Worm (Caenorhabditis elegans) whole organism, dauer: Measurements from ENCODE around the gene toe-2.

Experiments used
- unc-62 ChIP-seq: sonication (generic microtip); optimal IDR thresholded peaks from 2 replicates; lab custom pipeline; 2017; ENCODE audit warnings: missing biosample characterization, missing genetic modification reagents, missing genetic modification characterization

The toe-2 gene

ce11 chrII:6493709-6494326, 27.4 kb downstream of the toe-2 start:
- TF ChIP-seq unc-62 (GFP tag; lab: Kevin White, UChicago): no peak

DNA sequence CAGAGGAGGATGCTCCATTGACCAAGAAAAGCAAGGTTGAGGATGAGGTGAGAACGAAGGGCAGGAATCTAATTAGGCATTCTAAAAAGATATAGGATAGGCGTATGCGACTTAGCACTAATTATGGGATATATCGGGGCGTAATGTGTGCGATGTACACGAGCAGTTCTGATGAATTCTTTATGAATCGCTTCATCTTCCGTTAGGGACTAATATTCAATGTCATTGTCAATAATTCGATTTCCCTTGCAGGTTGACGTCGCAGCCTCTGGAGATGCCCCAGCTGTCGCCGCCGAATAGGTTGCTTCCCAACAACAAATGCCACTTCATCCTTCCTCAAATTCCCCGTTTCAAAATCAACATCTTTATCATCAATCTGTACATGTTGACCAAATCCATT, 28.0 kb downstream of the toe-2 start:
- no peak for TF ChIP-seq unc-62 (GFP tag; lab: Kevin White, UChicago)

DNA sequence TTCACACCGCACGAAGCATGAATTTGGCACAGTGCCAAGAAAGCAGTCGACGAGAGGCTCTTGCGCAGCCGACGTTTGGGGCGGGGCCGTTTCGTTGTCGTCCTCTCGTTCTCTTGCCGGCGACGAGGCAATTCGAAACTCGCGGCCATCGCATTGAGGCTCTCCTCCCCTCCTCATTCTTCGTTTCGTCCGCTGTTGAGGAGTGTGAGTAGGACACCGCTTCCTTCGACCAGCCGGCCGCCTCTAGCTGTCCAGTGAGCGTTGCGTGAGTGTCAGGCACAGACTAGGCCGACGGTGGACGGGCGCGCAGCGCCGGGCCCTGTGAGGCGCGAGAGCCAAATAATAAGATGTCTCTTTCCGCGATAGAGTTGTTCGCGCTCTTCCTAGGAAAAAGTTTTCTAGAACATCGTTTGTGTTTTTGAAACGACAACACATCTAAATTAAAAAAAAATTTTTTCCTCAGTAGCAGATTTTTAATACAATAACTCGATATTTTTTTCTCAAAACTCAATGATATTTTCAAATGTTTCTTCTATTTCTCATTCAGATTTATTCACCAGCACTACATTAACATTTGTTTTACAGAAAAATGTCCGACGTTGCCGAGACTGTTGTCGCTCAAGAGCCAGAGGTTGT, 29.2 kb downstream of the toe-2 start, which contains the start of the genes T28D9.11 and T28D9.1:
Gene T28D9.11, minus strand, starts transcription at position 177 of the 636 bp plus-strand sequence.
Gene T28D9.1, plus strand, starts transcription at position 586 of the 636 bp plus-strand sequence.
- no peak for TF ChIP-seq unc-62 (GFP tag; lab: Kevin White, UChicago)

- no peak for TF ChIP-seq unc-62 (GFP tag; lab: Kevin White, UChicago)
Observed at ce11 chrII:6491187-6491586, 30.0 kb downstream of the toe-2 start.

ce11 chrII:6489711-6490184, 31.4 kb downstream of the toe-2 start, which contains the start of the genes snr-3 and rsp-5:
Gene snr-3, minus strand, starts transcription at chrII:6489761.
Gene rsp-5, plus strand, starts transcription at chrII:6490165.
- no peak for TF ChIP-seq unc-62 (GFP tag; lab: Kevin White, UChicago)

- no peak for TF ChIP-seq unc-62 (GFP tag; lab: Kevin White, UChicago)
Observed at ce11 chrII:6486344-6486743, 34.8 kb downstream of the toe-2 start.

- TF ChIP-seq unc-62 (GFP tag; lab: Kevin White, UChicago): no peak
Observed at ce11 chrII:6484876-6485526, 36.2 kb downstream of the toe-2 start, which contains the start of the genes lido-16 and plpp-1.2. Gene lido-16, minus strand, starts transcription at chrII:6484976. Gene plpp-1.2, plus strand, starts transcription at chrII:6485476.

- TF ChIP-seq unc-62 (GFP tag; lab: Kevin White, UChicago): no peak
Observed at ce11 chrII:6482762-6483161, 38.4 kb downstream of the toe-2 start.

DNA sequence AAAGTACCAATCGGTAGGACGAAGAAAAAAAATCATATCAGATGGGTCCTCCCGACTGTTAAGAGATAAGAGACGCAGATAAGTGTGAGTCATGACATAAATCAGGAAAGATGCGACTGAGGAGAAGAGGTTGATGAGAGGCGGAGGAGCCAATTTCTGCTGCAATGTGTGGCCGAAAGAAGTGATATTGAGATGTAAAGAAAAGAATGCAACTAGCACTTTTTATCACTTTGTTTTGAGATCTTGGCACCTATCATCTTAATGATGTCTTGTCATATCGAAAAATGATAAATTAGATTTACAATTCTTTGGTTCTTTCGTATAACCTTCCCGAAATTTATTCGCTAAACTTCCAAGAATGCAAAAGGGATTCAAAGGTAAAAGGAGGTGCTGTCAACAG, 39.1 kb downstream of the toe-2 start, which contains the start of gene del-10:
Gene del-10, minus strand, starts transcription at position 24 of the 400 bp plus-strand sequence.
- TF ChIP-seq unc-62 (GFP tag; lab: Kevin White, UChicago): no peak

- TF ChIP-seq unc-62 (GFP tag; lab: Kevin White, UChicago): no peak
Observed at ce11 chrII:6476655-6477054, 44.5 kb downstream of the toe-2 start, which contains the start of gene T28D9.4. Gene T28D9.4, plus strand, starts transcription at chrII:6476955.

ce11 chrII:6475180-6475737, 45.9 kb downstream of the toe-2 start, which contains the start of gene T28D9.16:
Gene T28D9.16, plus strand, starts transcription at chrII:6475687.
- no peak for TF ChIP-seq unc-62 (GFP tag; lab: Kevin White, UChicago)

DNA sequence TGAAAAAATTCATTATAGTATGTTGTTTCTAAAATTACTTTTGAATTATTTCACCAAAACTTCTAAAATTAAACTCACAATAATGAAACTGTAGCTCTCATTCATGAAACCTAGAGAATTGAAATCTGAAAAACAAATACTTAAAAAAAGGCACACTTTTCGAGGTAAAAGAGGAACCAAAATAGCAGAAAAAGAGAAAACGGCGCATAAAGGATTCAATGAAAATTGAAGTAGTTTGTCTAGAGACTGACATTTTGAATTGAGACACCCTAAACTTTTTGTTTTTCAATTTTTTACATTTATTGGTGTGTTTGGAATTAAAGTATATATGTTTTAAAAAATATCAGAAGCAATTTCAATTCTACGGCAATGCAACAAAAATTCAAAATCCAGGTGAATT, 50.2 kb downstream of the toe-2 start, which contains the start of gene dgk-5:
Gene dgk-5, minus strand, starts transcription at position 101 of the 400 bp plus-strand sequence.
- no peak for TF ChIP-seq unc-62 (GFP tag; lab: Kevin White, UChicago)

DNA sequence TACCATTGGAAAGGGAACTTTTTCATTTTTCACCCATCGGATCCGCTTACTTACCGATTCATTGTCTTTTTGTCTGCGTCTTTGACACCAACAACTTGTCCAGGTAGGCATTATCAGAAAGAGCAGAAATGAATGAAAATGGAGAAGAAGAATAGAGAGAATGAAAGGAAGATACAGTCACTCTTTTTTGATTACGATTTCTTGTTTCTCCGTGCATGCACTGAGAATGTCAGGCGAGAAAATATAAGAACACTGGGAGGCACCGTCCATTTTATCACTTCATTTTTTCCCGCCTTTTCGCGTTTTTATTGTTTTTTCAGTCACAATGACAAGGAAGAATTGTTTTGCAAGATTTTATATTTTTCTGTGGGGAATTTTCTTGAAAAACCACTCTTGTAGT, 51.8 kb downstream of the toe-2 start:
- TF ChIP-seq unc-62 (GFP tag; lab: Kevin White, UChicago): no peak
